Fruit fly (Drosophila melanogaster): ENCODE measurements around the gene mtgo.
A peak's percentile ranks its signal among the peaks of the same experiment; 100 is the strongest.

mtgo gene

dm6 chr2L:16647773-16648172 is 103.0 kb downstream of the mtgo start (continued):
- peak; percentile 32 for TF ChIP-seq CG6813 (GFP tag; optimal IDR thresholded peaks at IDR 0.05)
- no peak for TF ChIP-seq aop (GFP tag; IDR thresholded peaks at IDR 0.05)
- peak; percentile 75 for TF ChIP-seq CG2678 (tag; optimal IDR thresholded peaks at IDR 0.05)
- no peak for TF ChIP-seq CG14710 (tag; optimal IDR thresholded peaks at IDR 0.05)
- TF ChIP-seq chm (GFP tag; IDR thresholded peaks at IDR 0.05) = no peak
- TF ChIP-seq CG13296 (GFP tag; optimal IDR thresholded peaks at IDR 0.05) = peak; percentile 52
- peak; percentile 24 for TF ChIP-seq tin (GFP tag; optimal IDR thresholded peaks at IDR 0.05)
- TF ChIP-seq CG17328 (GFP tag; IDR thresholded peaks at IDR 0.05) = peak; percentile 63; the same call in 1 of the 2 replicates
- TF ChIP-seq ATbp (GFP tag; optimal IDR thresholded peaks at IDR 0.05) = peak; percentile 38
- no peak for TF ChIP-seq CG3838 (GFP tag; optimal IDR thresholded peaks at IDR 0.05)
- peak; percentile 25 for TF ChIP-seq CG8281 (tag; optimal IDR thresholded peaks at IDR 0.05)
- peak; percentile 25 for TF ChIP-seq CG12071 (GFP tag; optimal IDR thresholded peaks at IDR 0.05)
- TF ChIP-seq scrt (GFP tag; optimal IDR thresholded peaks at IDR 0.05) = peak; percentile 62
- no peak for TF ChIP-seq tll (GFP tag; optimal IDR thresholded peaks at IDR 0.05)
- TF ChIP-seq NfI (GFP tag; optimal IDR thresholded peaks at IDR 0.05) = peak; percentile 51
- peak; percentile 8 for TF ChIP-seq CG11723 (GFP tag; optimal IDR thresholded peaks at IDR 0.05)
- no peak for TF ChIP-seq Antp (GFP tag; optimal IDR thresholded peaks at IDR 0.05)
- no peak for TF ChIP-seq bbx (GFP tag; IDR thresholded peaks at IDR 0.05; ENCODE audit: partially characterized antibody)
- TF ChIP-seq Opbp (GFP tag; IDR thresholded peaks at IDR 0.05; ENCODE audit: partially characterized antibody) = no peak
- no peak for TF ChIP-seq CG4820 (GFP tag; optimal IDR thresholded peaks at IDR 0.05)
- no peak for TF ChIP-seq Hr78 (GFP tag; optimal IDR thresholded peaks at IDR 0.05)
- TF ChIP-seq dysf (GFP tag; IDR thresholded peaks at IDR 0.05) = peak; percentile 66; the same call in 2 of the 3 replicates
- peak; percentile 40 for TF ChIP-seq Dek (tag; optimal IDR thresholded peaks at IDR 0.05)
- peak in 1 of 2 experiments; percentile 24 for TF ChIP-seq dpn (GFP tag; optimal IDR thresholded peaks at IDR 0.05)
- peak; percentile 39 for TF ChIP-seq CG18262 (tag; optimal IDR thresholded peaks at IDR 0.05)
- 0 out of 3 replicates have a peak, but pooled peaks have one; percentile 39 for TF ChIP-seq H15 (GFP tag; IDR thresholded peaks at IDR 0.05)
- TF ChIP-seq CG30020 (tag; optimal IDR thresholded peaks at IDR 0.05) = no peak
- peak; percentile 33; the same call in 1 of the 2 replicates for TF ChIP-seq seq (GFP tag; IDR thresholded peaks at IDR 0.05)
- TF ChIP-seq Meics (GFP tag; optimal IDR thresholded peaks at IDR 0.05) = peak; percentile 65
- no peak for TF ChIP-seq CG16863 (GFP tag; optimal IDR thresholded peaks at IDR 0.05)
- peak; percentile 25 for TF ChIP-seq sug (tag; optimal IDR thresholded peaks at IDR 0.05)
- TF ChIP-seq CG4854 (GFP tag; optimal IDR thresholded peaks at IDR 0.05) = peak; percentile 7
- no peak for TF ChIP-seq HLH4C (GFP tag; IDR thresholded peaks at IDR 0.05; ENCODE audit: partially characterized antibody)
- TF ChIP-seq Fer3 (tag; optimal IDR thresholded peaks at IDR 0.05) = peak; percentile 60
- TF ChIP-seq E2f2 (GFP tag; IDR thresholded peaks at IDR 0.05) = peak; percentile 16; the same call in 1 of the 2 replicates
- peak; percentile 47 for TF ChIP-seq Xbp1 (GFP tag; optimal IDR thresholded peaks at IDR 0.05)
- TF ChIP-seq Jarid2 (GFP tag; optimal IDR thresholded peaks at IDR 0.05) = no peak
- no peak for TF ChIP-seq Bteb2 (GFP tag; optimal IDR thresholded peaks at IDR 0.05)
- TF ChIP-seq CG18619 (GFP tag; optimal IDR thresholded peaks at IDR 0.05) = peak; percentile 50
- no peak for TF ChIP-seq lov (optimal IDR thresholded peaks at IDR 0.05)
- TF ChIP-seq lov (GFP tag; IDR thresholded peaks at IDR 0.05) = no peak
- peak; percentile 60 for TF ChIP-seq Dbx (GFP tag; IDR thresholded peaks at IDR 0.05)
- TF ChIP-seq peb (GFP tag; IDR thresholded peaks at IDR 0.05) = no peak
- no peak for TF ChIP-seq Dad (GFP tag; optimal IDR thresholded peaks at IDR 0.05)
- peak; percentile 26 for TF ChIP-seq CG10654 (GFP tag; optimal IDR thresholded peaks at IDR 0.05)
- TF ChIP-seq CG12155 (GFP tag; optimal IDR thresholded peaks at IDR 0.05) = peak; percentile 18
- TF ChIP-seq Hr3 (GFP tag; optimal IDR thresholded peaks at IDR 0.05) = peak; percentile 34
- peak; percentile 66 for TF ChIP-seq CG9727 (GFP tag; optimal IDR thresholded peaks at IDR 0.05)
- TF ChIP-seq Eip74EF (GFP tag; optimal IDR thresholded peaks at IDR 0.05) = no peak
- peak; percentile 51 for TF ChIP-seq Oli (tag; optimal IDR thresholded peaks at IDR 0.05)

Data from whole organism, embryonic.